Worm (Caenorhabditis elegans): ENCODE data around the gene Y45F3A.8.

DNA sequence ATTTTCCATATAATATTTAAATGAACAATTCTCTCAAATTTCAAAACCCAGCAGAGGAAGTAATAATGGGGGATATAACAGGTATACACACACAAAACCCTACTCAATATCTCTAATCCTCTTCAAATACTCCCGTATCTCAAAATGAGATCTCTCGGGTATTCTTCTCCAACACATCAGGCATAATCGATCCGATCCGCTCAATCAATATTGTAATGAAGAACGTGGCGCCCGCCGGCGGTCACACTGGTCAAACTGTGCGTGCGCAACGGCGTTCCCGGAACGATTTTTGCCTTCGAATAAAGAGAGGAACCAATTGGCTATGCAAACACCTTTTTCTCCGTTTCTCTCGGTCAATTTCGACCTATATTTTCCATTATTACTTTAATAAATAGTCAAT, 30.1 kb downstream of the Y45F3A.8 start:
- TF ChIP-seq fkh-10 (GFP tag; optimal IDR thresholded peaks at IDR 0.05) (no peak), ZK546.5 (tag; optimal IDR thresholded peaks at IDR 0.05) (no peak), unc-62 (GFP tag; optimal IDR thresholded peaks at IDR 0.05 in 1 of 2) (no peak), unc-62 (tag; optimal IDR thresholded peaks at IDR 0.05) (no peak), lin-39 (tag; optimal IDR thresholded peaks at IDR 0.05) (no peak), ceh-28 (tag; optimal IDR thresholded peaks at IDR 0.05) (peak; percentile 23), madf-9 (GFP tag; conservative IDR thresholded peaks at IDR 0.05) (no peak), zfp-2 (tag; optimal IDR thresholded peaks at IDR 0.05) (no peak)
